Worm (Caenorhabditis elegans) whole organism, L3 larva: ENCODE measurements around the gene srr-7.

ENCODE experiments used
- R02D3.7 ChIP-seq: fragments of 150-350 bp; optimal IDR thresholded peaks from 2 replicates; lab custom pipeline; 2014; ENCODE audit warnings: missing biosample characterization, missing genetic modification characterization
- ZK546.5 ChIP-seq: sonication (generic microtip); optimal IDR thresholded peaks from 2 replicates; lab custom pipeline; 2017; ENCODE audit warnings: missing biosample characterization, missing genetic modification characterization
- aly-2 ChIP-seq: fragments of 150-350 bp; optimal IDR thresholded peaks from 2 replicates; lab custom pipeline; 2014; ENCODE audit warnings: missing biosample characterization, missing genetic modification characterization
- ama-1 ChIP-seq: fragments of 150-350 bp; optimal IDR thresholded peaks from 2 replicates; lab custom pipeline; 2018
- ceh-28 ChIP-seq: fragments of 150-350 bp; optimal IDR thresholded peaks from 2 replicates; lab custom pipeline; 2014; ENCODE audit warnings: missing biosample characterization, missing genetic modification reagents, missing genetic modification characterization
- ceh-82 ChIP-seq: fragments of 150-350 bp; optimal IDR thresholded peaks from 2 replicates; lab custom pipeline; 2014; ENCODE audit warnings: missing biosample characterization, missing genetic modification characterization
- egl-27 ChIP-seq: sonication (generic microtip); optimal IDR thresholded peaks from 4 replicates; lab custom pipeline; 2017; ENCODE audit warnings: missing biosample characterization, missing genetic modification reagents, missing genetic modification characterization
- egl-5 ChIP-seq: fragments of 150-350 bp; optimal IDR thresholded peaks from 2 replicates; lab custom pipeline; 2017; ENCODE audit warnings: missing biosample characterization, missing genetic modification reagents, missing genetic modification characterization, inconsistent platforms
- elt-1 ChIP-seq: fragments of 150-350 bp; optimal IDR thresholded peaks from 2 replicates; lab custom pipeline; 2014; ENCODE audit warnings: missing biosample characterization, missing genetic modification characterization
- elt-2 ChIP-seq: sonication (generic microtip); optimal IDR thresholded peaks from 2 replicates; lab custom pipeline; 2016; ENCODE audit warnings: missing genetic modification reagents, mild to moderate bottlenecking, missing genetic modification characterization, missing compliant biosample characterization
- elt-3 ChIP-seq, 3 experiments: fragments of 150-350 bp in 1 of 3; sonication (generic microtip) in 2 of 3; optimal IDR thresholded peaks; 2 replicates in 2 of 3; 4 replicates in 1 of 3; lab custom pipeline; 2014 to 2017; ENCODE audit warnings: missing biosample characterization in 3 of 3, missing genetic modification characterization in 3 of 3
- eor-1 ChIP-seq, 2 experiments: fragments of 150-350 bp; optimal IDR thresholded peaks; 2 replicates each; lab custom pipeline; 2014 to 2018; ENCODE audit warnings: missing biosample characterization in 2 of 2, missing genetic modification characterization in 2 of 2
- fkh-10 ChIP-seq: sonication (generic microtip); optimal IDR thresholded peaks from 2 replicates; lab custom pipeline; 2017; ENCODE audit warnings: missing biosample characterization, missing genetic modification reagents, missing genetic modification characterization
- fos-1 ChIP-seq: fragments of 150-350 bp; optimal IDR thresholded peaks from 2 replicates; lab custom pipeline; 2014; ENCODE audit warnings: missing biosample characterization, missing genetic modification characterization
- hmg-11 ChIP-seq: sonication (generic microtip); optimal IDR thresholded peaks from 2 replicates; lab custom pipeline; 2016; ENCODE audit warnings: missing genetic modification characterization, missing compliant biosample characterization
- jun-1 ChIP-seq: fragments of 150-350 bp; optimal IDR thresholded peaks from 2 replicates; lab custom pipeline; 2014; ENCODE audit warnings: missing biosample characterization, missing genetic modification reagents, missing genetic modification characterization
- lin-15B ChIP-seq: fragments of 150-350 bp; optimal IDR thresholded peaks from 2 replicates; lab custom pipeline; 2014; ENCODE audit warnings: missing biosample characterization, missing genetic modification characterization
- lin-39 ChIP-seq: fragments of 150-350 bp; optimal IDR thresholded peaks from 2 replicates; lab custom pipeline; 2018; ENCODE audit warnings: missing biosample characterization, missing genetic modification reagents, missing genetic modification characterization
- lsy-12 ChIP-seq: sonication (generic microtip); optimal IDR thresholded peaks from 2 replicates; lab custom pipeline; 2016; ENCODE audit warnings: mild to moderate bottlenecking, missing genetic modification characterization, missing compliant biosample characterization
- mdl-1 ChIP-seq: fragments of 150-350 bp; optimal IDR thresholded peaks from 2 replicates; lab custom pipeline; 2014; ENCODE audit warnings: missing biosample characterization, missing genetic modification characterization
- mml-1 ChIP-seq: fragments of 150-350 bp; sonication (generic microtip); optimal IDR thresholded peaks from 3 replicates; lab custom pipeline; 2014; ENCODE audit warnings: missing biosample characterization, missing genetic modification characterization
- nfya-1 ChIP-seq: sonication (generic microtip); optimal IDR thresholded peaks from 2 replicates; lab custom pipeline; 2017; ENCODE audit warnings: missing genetic modification characterization, mild to moderate bottlenecking, missing compliant biosample characterization, antibody characterized with exemption, moderate library complexity; ENCODE audit not compliant: insufficient read depth
- nhr-11 ChIP-seq: fragments of 150-350 bp; optimal IDR thresholded peaks from 2 replicates; lab custom pipeline; 2014; ENCODE audit warnings: missing biosample characterization, missing genetic modification characterization
- nhr-12 ChIP-seq: fragments of 150-350 bp; optimal IDR thresholded peaks from 2 replicates; lab custom pipeline; 2014; ENCODE audit warnings: missing biosample characterization, missing genetic modification characterization
- nhr-23 ChIP-seq: fragments of 150-350 bp; optimal IDR thresholded peaks from 2 replicates; lab custom pipeline; 2014; ENCODE audit warnings: missing biosample characterization, missing genetic modification reagents, missing genetic modification characterization
- nhr-237 ChIP-seq: fragments of 150-350 bp; optimal IDR thresholded peaks from 2 replicates; lab custom pipeline; 2014; ENCODE audit warnings: missing biosample characterization, missing genetic modification characterization
- nhr-25 ChIP-seq: sonication (generic microtip); optimal IDR thresholded peaks from 2 replicates; lab custom pipeline; 2017; ENCODE audit warnings: missing biosample characterization, missing genetic modification characterization
- nhr-28 ChIP-seq: fragments of 150-350 bp; optimal IDR thresholded peaks from 2 replicates; lab custom pipeline; 2014; ENCODE audit warnings: missing biosample characterization, missing genetic modification characterization
- nhr-43 ChIP-seq: sonication (generic microtip); optimal IDR thresholded peaks from 2 replicates; lab custom pipeline; 2016; ENCODE audit warnings: mild to moderate bottlenecking, missing genetic modification characterization, missing compliant biosample characterization; ENCODE audit not compliant: poor library complexity, severe bottlenecking
- nhr-67 ChIP-seq: fragments of 150-350 bp; optimal IDR thresholded peaks from 2 replicates; lab custom pipeline; 2014; ENCODE audit warnings: missing biosample characterization, missing genetic modification characterization
- nhr-76 ChIP-seq: fragments of 150-350 bp; sonication (generic microtip); optimal IDR thresholded peaks from 5 replicates; lab custom pipeline; 2014; ENCODE audit warnings: missing biosample characterization, missing genetic modification characterization
- nhr-77 ChIP-seq: fragments of 150-350 bp; optimal IDR thresholded peaks from 2 replicates; lab custom pipeline; 2014; ENCODE audit warnings: missing biosample characterization, missing genetic modification characterization
- pha-4 ChIP-seq: fragments of 150-350 bp; optimal IDR thresholded peaks from 2 replicates; lab custom pipeline; 2014; ENCODE audit warnings: missing biosample characterization, missing genetic modification reagents, missing genetic modification characterization
- pqm-1 ChIP-seq: fragments of 150-350 bp; optimal IDR thresholded peaks from 2 replicates; lab custom pipeline; 2017; ENCODE audit warnings: missing biosample characterization, missing genetic modification characterization, inconsistent platforms
- sea-2 ChIP-seq: fragments of 150-350 bp; sonication (generic microtip); optimal IDR thresholded peaks from 4 replicates; lab custom pipeline; 2014; ENCODE audit warnings: missing biosample characterization, missing genetic modification reagents, missing genetic modification characterization
- skn-1 ChIP-seq: fragments of 150-350 bp; optimal IDR thresholded peaks from 2 replicates; lab custom pipeline; 2014; ENCODE audit warnings: missing biosample characterization, missing genetic modification characterization
- snpc-4 ChIP-seq: fragments of 150-350 bp; optimal IDR thresholded peaks from 2 replicates; lab custom pipeline; 2014; ENCODE audit warnings: missing biosample characterization, missing genetic modification characterization
- tbx-2 ChIP-seq: sonication (generic microtip); optimal IDR thresholded peaks from 2 replicates; lab custom pipeline; 2016; ENCODE audit warnings: mild to moderate bottlenecking, missing genetic modification characterization, missing compliant biosample characterization
- unc-39 ChIP-seq: sonication (generic microtip); optimal IDR thresholded peaks from 4 replicates; lab custom pipeline; 2017; ENCODE audit warnings: missing biosample characterization, missing genetic modification characterization
- unc-62 ChIP-seq: fragments of 150-350 bp; sonication (generic microtip); optimal IDR thresholded peaks from 4 replicates; lab custom pipeline; 2014; ENCODE audit warnings: missing biosample characterization, missing genetic modification reagents, missing genetic modification characterization
- ztf-11 ChIP-seq: fragments of 150-350 bp; optimal IDR thresholded peaks from 2 replicates; lab custom pipeline; 2014; ENCODE audit warnings: missing biosample characterization, missing genetic modification characterization
- ztf-4 ChIP-seq: fragments of 150-350 bp; optimal IDR thresholded peaks from 2 replicates; lab custom pipeline; 2014; ENCODE audit warnings: missing biosample characterization, missing genetic modification characterization

Gene srr-7

DNA sequence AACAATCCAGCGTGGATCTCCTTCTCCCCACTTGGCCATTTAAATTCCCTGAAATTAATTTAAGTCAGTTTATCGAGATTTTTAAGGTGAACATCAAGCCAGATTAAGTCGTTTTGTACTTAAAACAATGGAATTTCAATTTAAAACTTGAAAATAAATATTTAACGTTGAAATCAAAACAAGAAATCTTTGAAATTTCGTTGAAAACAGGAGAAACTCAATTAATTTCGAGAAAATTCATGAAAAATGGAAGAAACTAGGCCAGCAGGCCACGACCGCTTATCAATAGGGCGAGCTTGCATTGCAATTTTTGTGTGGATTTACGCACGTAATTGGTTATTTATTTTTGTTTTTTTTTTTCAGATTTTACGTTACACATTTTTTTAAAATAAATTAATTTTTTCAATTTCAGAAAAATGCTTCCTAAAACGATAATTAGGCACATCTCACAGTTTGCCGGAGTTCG, 42.7 kb upstream of the srr-7 start, which contains the start of the genes ahsa-1 and C01G10.7:
ahsa-1 (minus strand) TSS at position 51 of the 466 bp plus-strand sequence.
C01G10.7 (plus strand) TSS at position 413 of the 466 bp plus-strand sequence.
- TF ChIP-seq fos-1 = no peak
- TF ChIP-seq lin-39 = peak; percentile 75
- peak; percentile 87 for TF ChIP-seq snpc-4
- peak; percentile 58 for TF ChIP-seq jun-1 (tag; lab: Kevin White, UChicago)
- TF ChIP-seq pqm-1 = peak; percentile 82
- TF ChIP-seq hmg-11 (tag; lab: Kevin White, UChicago) = peak; percentile 83
- TF ChIP-seq fkh-10 (GFP tag; lab: Kevin White, UChicago) = peak; percentile 92
- peak; percentile 61 for TF ChIP-seq elt-2 (tag; lab: Kevin White, UChicago)
- no peak for TF ChIP-seq nhr-28 (tag; lab: Kevin White, UChicago)
- peak; percentile 13 for TF ChIP-seq egl-27
- peak; percentile 99 for TF ChIP-seq lin-15B (tag; lab: Kevin White, UChicago)
- peak; percentile 68 for TF ChIP-seq ceh-82 (tag; lab: Kevin White, UChicago)
- no peak for TF ChIP-seq ama-1 (lab: Kevin White, UChicago)
- TF ChIP-seq mml-1 (tag; lab: Kevin White, UChicago) = no peak
- TF ChIP-seq tbx-2 (tag; lab: Kevin White, UChicago) = peak; percentile 37
- TF ChIP-seq sea-2 = no peak
- no peak for TF ChIP-seq nhr-237 (tag; lab: Kevin White, UChicago)
- peak in 1 of 2 experiments; percentile 45 for TF ChIP-seq eor-1 (tag; optimal IDR thresholded peaks at IDR 0.05; lab: Kevin White, UChicago)
- TF ChIP-seq nhr-12 (tag; lab: Kevin White, UChicago) = no peak
- TF ChIP-seq nhr-67 (tag; lab: Kevin White, UChicago) = no peak
- no peak for TF ChIP-seq unc-62
- no peak for TF ChIP-seq ZK546.5
- peak; percentile 87 for TF ChIP-seq egl-5 (tag; lab: Kevin White, UChicago)
- peak; percentile 95 for TF ChIP-seq nhr-43
- peak; percentile 86 for TF ChIP-seq nhr-25 (tag; lab: Kevin White, UChicago)
- TF ChIP-seq ztf-11 (tag; lab: Kevin White, UChicago) = no peak
- no peak for TF ChIP-seq mdl-1 (tag; lab: Kevin White, UChicago)
- peak; percentile 98 for TF ChIP-seq R02D3.7 (tag; lab: Kevin White, UChicago)
- peak; percentile 37 for TF ChIP-seq nhr-77
- peak; percentile 89 for TF ChIP-seq nfya-1 (tag; lab: Kevin White, UChicago)
- peak; percentile 11 for TF ChIP-seq nhr-11
- TF ChIP-seq pha-4 (tag; lab: Kevin White, UChicago) = peak; percentile 95
- TF ChIP-seq aly-2 (tag; lab: Kevin White, UChicago) = no peak
- peak; percentile 0 for TF ChIP-seq nhr-76
- peak; percentile 15 for TF ChIP-seq skn-1
- peak; percentile 77 for TF ChIP-seq ceh-28 (tag; lab: Kevin White, UChicago)
- peak; percentile 85 for TF ChIP-seq lsy-12 (tag; lab: Kevin White, UChicago)

DNA sequence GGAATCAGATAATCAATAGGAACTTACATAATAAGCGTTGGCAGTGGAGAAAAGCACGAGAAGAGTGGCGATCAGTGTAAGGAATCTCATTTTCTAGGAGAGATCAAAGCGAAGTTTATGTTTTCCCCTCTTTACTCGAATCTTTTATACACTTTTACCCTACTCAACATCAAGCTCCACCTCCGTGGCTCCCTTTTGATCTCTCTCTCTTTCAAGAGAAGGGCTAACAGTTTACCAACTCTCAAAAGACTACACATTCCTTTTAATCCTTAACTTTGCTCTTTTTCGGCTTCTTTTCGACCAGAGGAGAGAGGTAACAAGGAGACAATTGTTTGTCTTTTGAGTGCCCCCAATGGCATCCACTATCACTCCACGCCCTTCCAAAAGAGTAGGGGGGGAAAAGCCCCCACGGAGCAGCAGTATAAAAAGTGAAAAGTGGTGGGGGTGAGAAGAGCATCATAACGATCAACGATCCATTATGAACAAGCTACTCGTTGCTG, 40.8 kb upstream of the srr-7 start, which contains the start of the genes C01G10.15 and C01G10.6:
C01G10.15 (minus strand) TSS at position 101 of the 500 bp plus-strand sequence.
C01G10.6 (plus strand) TSS at position 450 of the 500 bp plus-strand sequence.
- TF ChIP-seq pha-4 (tag; lab: Kevin White, UChicago) (peak; percentile 27), skn-1 (no peak)

DNA sequence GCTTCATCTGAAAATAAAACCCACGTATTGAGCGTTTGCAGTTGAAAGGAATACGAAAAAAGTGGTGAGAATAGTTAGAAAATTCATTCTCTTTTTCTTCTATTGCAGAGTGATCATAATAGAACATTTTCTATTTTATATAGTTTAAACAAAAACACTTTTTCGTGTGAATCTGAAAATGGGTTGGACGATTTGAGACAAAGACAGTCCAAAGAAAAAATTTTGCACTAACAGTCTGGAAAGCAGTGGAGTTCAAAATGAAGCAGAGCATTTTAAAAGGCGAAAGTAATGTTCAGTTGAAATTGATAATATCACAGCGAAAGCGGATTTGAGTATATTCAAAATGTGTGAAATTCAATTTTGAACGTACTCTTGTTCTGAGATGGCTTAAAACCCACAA, 39.4 kb upstream of the srr-7 start, which contains the start of gene C01G10.18:
C01G10.18 (minus strand) TSS at position 101 of the 400 bp plus-strand sequence.
- no peak for TF ChIP-seq elt-2 (tag; lab: Kevin White, UChicago)
- no peak for TF ChIP-seq unc-39 (tag; lab: Kevin White, UChicago)
- TF ChIP-seq ztf-4 (tag; lab: Kevin White, UChicago) = no peak
- no peak for TF ChIP-seq elt-3 (tag; optimal IDR thresholded peaks at IDR 0.05; lab: Kevin White, UChicago)
- TF ChIP-seq egl-5 (tag; lab: Kevin White, UChicago) = no peak
- no peak for TF ChIP-seq elt-1 (tag; lab: Kevin White, UChicago)
- no peak for TF ChIP-seq pqm-1
- no peak for TF ChIP-seq nhr-67 (tag; lab: Kevin White, UChicago)
- TF ChIP-seq ceh-28 (tag; lab: Kevin White, UChicago) = no peak
- TF ChIP-seq ceh-82 (tag; lab: Kevin White, UChicago) = no peak
- no peak for TF ChIP-seq nhr-23 (tag; lab: Kevin White, UChicago)
- no peak for TF ChIP-seq eor-1 (tag; optimal IDR thresholded peaks at IDR 0.05; lab: Kevin White, UChicago)
